Fruit fly (Drosophila melanogaster) whole organism, pupa: Measurements from ENCODE around the gene Lrr47.

Experiments
- CG17806 ChIP-seq: fragments of 200-800 bp; sonication (Bioruptor generic); optimal IDR thresholded peaks from 2 replicates; lab custom pipeline; 2018; ENCODE audit warnings: missing biosample characterization, mild to moderate bottlenecking, missing genetic modification characterization, moderate library complexity
- CG4496 ChIP-seq: fragments of 200-800 bp; sonication (Bioruptor generic); IDR thresholded peaks from 3 replicates; pipeline ENCODE4 v1.3.6; 2022; ENCODE audit warnings: missing biosample characterization, missing genetic modification characterization
- CG8159 ChIP-seq: fragments of 200-800 bp; sonication (Bioruptor generic); optimal IDR thresholded peaks from 3 replicates; lab custom pipeline; 2018; ENCODE audit warnings: missing biosample characterization, mild to moderate bottlenecking, missing genetic modification characterization, moderate library complexity
- D1 ChIP-seq: fragments of 200-800 bp; sonication (Bioruptor generic); optimal IDR thresholded peaks from 2 replicates; lab custom pipeline; 2018; ENCODE audit warnings: missing biosample characterization, mild to moderate bottlenecking, missing genetic modification characterization, moderate library complexity
- Ets98B ChIP-seq: fragments of 200-800 bp; sonication (Bioruptor generic); IDR thresholded peaks from 2 replicates; pipeline ENCODE4 v1.3.6; 2022; ENCODE audit warnings: missing biosample characterization, missing genetic modification characterization
- Pif1B ChIP-seq: fragments of 200-800 bp; sonication (Bioruptor generic); optimal IDR thresholded peaks from 3 replicates; lab custom pipeline; 2016; ENCODE audit warnings: missing biosample characterization, missing genetic modification characterization

DNA sequence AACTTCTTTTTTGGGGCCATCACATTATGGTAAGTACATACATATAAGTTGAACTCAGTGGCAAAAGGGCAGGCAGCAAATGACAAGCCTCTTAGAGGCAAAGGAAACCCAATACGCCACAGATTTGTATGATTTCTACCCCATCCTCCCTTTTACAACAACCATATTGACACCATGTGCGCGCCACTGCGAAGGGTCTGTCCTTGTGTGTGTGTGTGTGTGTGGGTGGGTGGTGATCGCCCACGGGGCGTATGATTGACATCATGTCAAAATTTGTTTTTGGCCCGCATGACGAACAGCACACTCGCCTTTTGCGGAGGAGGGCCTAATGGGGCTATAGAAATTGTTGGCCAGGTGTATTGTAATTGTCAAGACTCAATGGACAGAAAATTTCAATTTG, 17.5 kb upstream of the Lrr47 start:
- TF ChIP-seq D1 (tag; lab: Kevin White, UChicago) (no peak), CG17806 (no peak), CG8159 (tag; lab: Kevin White, UChicago) (no peak), CG4496 (no peak), Pif1B (no peak), Ets98B (no peak)
